Worm (Caenorhabditis elegans): Measurements from ENCODE around the gene R02D5.8.

The R02D5.8 gene

DNA sequence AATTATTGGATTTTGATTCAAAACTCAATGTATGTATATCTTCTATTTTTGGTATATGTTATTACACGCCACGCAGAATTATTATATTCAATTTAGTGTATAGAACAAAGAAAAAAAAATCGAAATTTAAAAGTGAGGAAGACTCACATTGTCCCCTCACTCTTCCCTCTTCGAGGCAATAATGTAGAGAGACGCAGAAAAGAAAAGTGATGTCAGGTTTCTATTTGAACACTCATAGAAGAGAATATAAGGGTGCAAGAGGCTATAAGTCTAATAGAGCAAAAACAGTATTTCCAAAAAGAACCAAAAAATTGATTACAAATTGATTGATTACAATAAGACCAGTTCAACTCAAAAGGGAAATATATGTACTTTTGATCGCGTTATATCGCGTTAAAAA lies 29.3 kb upstream of the R02D5.8 start:
- TF ChIP-seq bed-3 (GFP tag; optimal IDR thresholded peaks at IDR 0.05) (no peak), tbx-8 (GFP tag; optimal IDR thresholded peaks at IDR 0.05) (no peak), hlh-1 (tag; optimal IDR thresholded peaks at IDR 0.05) (no peak), sem-2 (GFP tag; optimal IDR thresholded peaks at IDR 0.05) (no peak), ceh-83 (GFP tag; optimal IDR thresholded peaks at IDR 0.05) (no peak), unc-120 (tag; optimal IDR thresholded peaks at IDR 0.05; ENCODE audit: poor library complexity, severe bottlenecking) (peak; percentile 9), M03D4.4 (tag; optimal IDR thresholded peaks at IDR 0.05) (no peak), zip-8 (tag; optimal IDR thresholded peaks at IDR 0.05) (no peak)

DNA sequence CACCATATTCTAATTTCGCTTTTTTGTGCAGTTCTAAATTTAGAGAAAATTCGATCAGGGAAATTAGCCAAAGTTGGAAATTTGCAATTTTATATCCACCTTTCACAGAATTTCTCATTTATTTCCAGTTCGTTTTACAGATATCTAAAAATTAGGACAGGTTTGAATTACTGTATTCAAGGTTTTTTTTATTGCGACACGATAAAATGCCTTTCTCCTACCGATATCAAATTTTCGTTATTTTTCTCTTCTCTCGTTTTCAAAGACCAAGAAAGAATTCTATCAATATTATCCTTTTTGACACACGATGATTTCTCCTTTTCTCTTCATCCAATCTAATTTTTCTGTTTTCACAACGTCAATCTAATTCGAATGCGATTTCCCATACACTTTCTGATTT lies 27.4 kb upstream of the R02D5.8 start, which contains the start of gene C53A5.13:
C53A5.13 (plus strand) TSS at position 301 of the 400 bp plus-strand sequence.
- no peak for TF ChIP-seq ceh-43 (GFP tag; optimal IDR thresholded peaks at IDR 0.05)
- no peak for TF ChIP-seq elt-3 (tag; optimal IDR thresholded peaks at IDR 0.05)
- TF ChIP-seq flh-1 (GFP tag; optimal IDR thresholded peaks at IDR 0.05), result no peak
- no peak for TF ChIP-seq lin-32 (GFP tag; optimal IDR thresholded peaks at IDR 0.05)
- no peak for TF ChIP-seq unc-120 (tag; optimal IDR thresholded peaks at IDR 0.05; ENCODE audit: poor library complexity, severe bottlenecking)
- no peak for TF ChIP-seq nhr-237 (tag; optimal IDR thresholded peaks at IDR 0.05)
- TF ChIP-seq nhr-2 (tag; optimal IDR thresholded peaks at IDR 0.05), result no peak
- TF ChIP-seq ceh-83 (GFP tag; optimal IDR thresholded peaks at IDR 0.05), result no peak
- TF ChIP-seq mls-2 (tag; optimal IDR thresholded peaks at IDR 0.05), result no peak
- TF ChIP-seq lin-13 (tag; optimal IDR thresholded peaks at IDR 0.05), result no peak
- TF ChIP-seq mab-5 (tag; optimal IDR thresholded peaks at IDR 0.05), result no peak
- no peak for TF ChIP-seq sem-2 (GFP tag; optimal IDR thresholded peaks at IDR 0.05)
- no peak for TF ChIP-seq tbx-8 (GFP tag; optimal IDR thresholded peaks at IDR 0.05)
- no peak for TF ChIP-seq mep-1 (tag; optimal IDR thresholded peaks at IDR 0.05)
- no peak for TF ChIP-seq unc-62 (GFP tag; optimal IDR thresholded peaks at IDR 0.05)
- TF ChIP-seq M03D4.4 (tag; optimal IDR thresholded peaks at IDR 0.05), result no peak
- no peak for TF ChIP-seq nhr-28 (tag; optimal IDR thresholded peaks at IDR 0.05)
- TF ChIP-seq ham-2 (GFP tag; optimal IDR thresholded peaks at IDR 0.05), result no peak
- TF ChIP-seq bed-3 (GFP tag; optimal IDR thresholded peaks at IDR 0.05), result no peak
- no peak for TF ChIP-seq pha-4 (tag; optimal IDR thresholded peaks at IDR 0.05)

DNA sequence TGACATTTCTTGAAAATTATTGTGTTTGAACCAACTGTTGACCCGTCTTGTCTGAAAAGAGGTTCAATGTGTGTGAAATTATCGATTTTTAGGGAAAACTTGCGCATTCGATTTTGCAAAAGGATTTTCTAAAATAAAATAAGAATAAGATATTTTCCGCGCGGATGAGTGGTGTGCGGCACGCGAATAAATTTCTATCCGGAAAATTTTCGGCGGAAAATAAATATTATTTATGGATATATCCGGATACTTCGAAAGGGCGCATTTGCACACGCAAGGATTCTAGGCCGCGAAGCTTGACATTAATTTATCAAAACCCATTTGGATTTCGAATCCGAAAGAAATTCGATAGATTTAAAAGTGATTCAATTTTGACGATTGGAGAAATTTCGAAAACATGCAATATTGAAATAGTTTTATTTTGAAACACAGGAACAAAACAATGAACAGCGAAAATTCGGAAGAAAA lies 26.7 kb upstream of the R02D5.8 start, which contains the start of gene rike-1:
rike-1 (minus strand) TSS at position 51 of the 468 bp plus-strand sequence.
- TF ChIP-seq lin-32 (GFP tag; optimal IDR thresholded peaks at IDR 0.05) (no peak), elt-1 (tag; optimal IDR thresholded peaks at IDR 0.05; ENCODE audit: borderline replicate concordance, insufficient read depth) (no peak), unc-62 (GFP tag; optimal IDR thresholded peaks at IDR 0.05) (no peak), nhr-28 (tag; optimal IDR thresholded peaks at IDR 0.05) (no peak), sptf-1 (tag; optimal IDR thresholded peaks at IDR 0.05) (no peak), ceh-43 (GFP tag; optimal IDR thresholded peaks at IDR 0.05) (no peak), flh-1 (GFP tag; optimal IDR thresholded peaks at IDR 0.05) (no peak), drap-1 (GFP tag; optimal IDR thresholded peaks at IDR 0.05) (no peak), ces-1 (GFP tag; optimal IDR thresholded peaks at IDR 0.05) (peak; percentile 62), tbx-8 (GFP tag; optimal IDR thresholded peaks at IDR 0.05) (no peak), pha-4 (tag; optimal IDR thresholded peaks at IDR 0.05) (no peak), mls-2 (tag; optimal IDR thresholded peaks at IDR 0.05) (no peak), nhr-76 (tag; optimal IDR thresholded peaks at IDR 0.05) (no peak), zip-8 (tag; optimal IDR thresholded peaks at IDR 0.05) (no peak), lin-13 (tag; optimal IDR thresholded peaks at IDR 0.05) (no peak), bed-3 (GFP tag; optimal IDR thresholded peaks at IDR 0.05) (no peak), lsy-2 (tag; optimal IDR thresholded peaks at IDR 0.05) (no peak), ham-2 (GFP tag; optimal IDR thresholded peaks at IDR 0.05) (no peak), ceh-39 (tag; optimal IDR thresholded peaks at IDR 0.05) (peak; percentile 41), M03D4.4 (tag; optimal IDR thresholded peaks at IDR 0.05) (no peak), nhr-12 (tag; optimal IDR thresholded peaks at IDR 0.05) (no peak), nhr-237 (tag; optimal IDR thresholded peaks at IDR 0.05) (no peak), unc-39 (tag; optimal IDR thresholded peaks at IDR 0.05) (no peak), mab-5 (tag; optimal IDR thresholded peaks at IDR 0.05) (no peak), ztf-11 (tag; optimal IDR thresholded peaks at IDR 0.05) (no peak), mep-1 (tag; optimal IDR thresholded peaks at IDR 0.05) (peak; percentile 57), nhr-2 (tag; optimal IDR thresholded peaks at IDR 0.05) (peak; percentile 8), elt-3 (tag; optimal IDR thresholded peaks at IDR 0.05) (no peak), sem-2 (GFP tag; optimal IDR thresholded peaks at IDR 0.05) (no peak), blmp-1 (tag; optimal IDR thresholded peaks at IDR 0.05) (no peak), cnd-1 (tag; optimal IDR thresholded peaks at IDR 0.05) (no peak), unc-120 (tag; optimal IDR thresholded peaks at IDR 0.05; ENCODE audit: poor library complexity, severe bottlenecking) (peak; percentile 22)

Measured in whole organism, mixed stage, embryonic.